Fruit fly (Drosophila melanogaster) whole organism, adult: ENCODE data around the gene wrm1.

ENCODE experiments used
- CG12768 ChIP-seq: fragments of 200-800 bp; sonication (Bioruptor generic); optimal IDR thresholded peaks from 2 replicates; lab custom pipeline; 2017; ENCODE audit warnings: missing biosample characterization, missing genetic modification characterization, mild to moderate bottlenecking, moderate library complexity, missing genetic modification reagents
- CG1620 ChIP-seq: fragments of 200-800 bp; sonication (Bioruptor generic); optimal IDR thresholded peaks from 2 replicates; lab custom pipeline; 2016; ENCODE audit warnings: missing biosample characterization, missing genetic modification characterization
- CG7045 ChIP-seq: fragments of 200-800 bp; sonication (Bioruptor generic); optimal IDR thresholded peaks from 2 replicates; lab custom pipeline; 2017; ENCODE audit warnings: missing biosample characterization, mild to moderate bottlenecking, missing genetic modification characterization
- CG7101 ChIP-seq: fragments of 200-800 bp; sonication (Bioruptor generic); optimal IDR thresholded peaks from 2 replicates; lab custom pipeline; 2018; ENCODE audit warnings: missing biosample characterization, mild to moderate bottlenecking, missing genetic modification characterization, moderate library complexity
- Hr96 ChIP-seq: fragments of 200-800 bp; sonication (Bioruptor generic); optimal IDR thresholded peaks from 2 replicates; lab custom pipeline; 2016; ENCODE audit warnings: missing biosample characterization, missing genetic modification characterization
- bab1 ChIP-seq: fragments of 200-800 bp; sonication (Bioruptor generic); optimal IDR thresholded peaks from 3 replicates; lab custom pipeline; 2019; ENCODE audit warnings: missing biosample characterization, mild to moderate bottlenecking, missing genetic modification characterization, moderate library complexity
- ovo ChIP-seq: fragments of 200-800 bp; sonication (Bioruptor generic); optimal IDR thresholded peaks from 2 replicates; lab custom pipeline; 2016; ENCODE audit warnings: missing biosample characterization, missing genetic modification characterization
- pad ChIP-seq: fragments of 200-800 bp; sonication (Bioruptor generic); optimal IDR thresholded peaks from 3 replicates; lab custom pipeline; 2017; ENCODE audit warnings: missing biosample characterization, missing genetic modification characterization, mild to moderate bottlenecking, moderate library complexity, missing genetic modification reagents
- tj ChIP-seq: fragments of 200-800 bp; sonication (Bioruptor generic); optimal IDR thresholded peaks from 3 replicates; lab custom pipeline; 2017; ENCODE audit warnings: missing biosample characterization, mild to moderate bottlenecking, missing genetic modification characterization, moderate library complexity

dm6 chr3L:7319768-7320167 is 15.3 kb downstream of the wrm1 start, which contains the start of gene CG8607:
- TF ChIP-seq CG12768 (no peak), ovo (GFP tag; lab: Kevin White, UChicago) (no peak), bab1 (GFP tag; lab: Kevin White, UChicago) (no peak), tj (GFP tag; lab: Kevin White, UChicago) (no peak), CG7101 (tag; lab: Kevin White, UChicago) (no peak), pad (GFP tag; lab: Kevin White, UChicago) (no peak), Hr96 (GFP tag; lab: Kevin White, UChicago) (no peak), CG1620 (GFP tag; lab: Kevin White, UChicago) (no peak), CG7045 (no peak)
